Fruit fly (Drosophila melanogaster) whole organism, adult: Measurements from ENCODE around the gene GstZ1.

Experiments
- CG11617 ChIP-seq: fragments of 200-800 bp; sonication (Bioruptor generic); optimal IDR thresholded peaks from 2 replicates; lab custom pipeline; 2017; ENCODE audit warnings: mild to moderate bottlenecking, missing biosample characterization, missing genetic modification reagents, missing genetic modification characterization
- CG12768 ChIP-seq: fragments of 200-800 bp; sonication (Bioruptor generic); optimal IDR thresholded peaks from 2 replicates; lab custom pipeline; 2017; ENCODE audit warnings: missing biosample characterization, missing genetic modification characterization, mild to moderate bottlenecking, moderate library complexity, missing genetic modification reagents
- CG1620 ChIP-seq: fragments of 200-800 bp; sonication (Bioruptor generic); optimal IDR thresholded peaks from 2 replicates; lab custom pipeline; 2016; ENCODE audit warnings: missing biosample characterization, missing genetic modification characterization
- Clk ChIP-seq: fragments of 200-800 bp; sonication (Bioruptor generic); optimal IDR thresholded peaks from 2 replicates; lab custom pipeline; 2017; ENCODE audit warnings: missing biosample characterization, missing genetic modification characterization
- Crg-1 ChIP-seq: fragments of 200-800 bp; sonication (Bioruptor generic); optimal IDR thresholded peaks from 2 replicates; lab custom pipeline; 2016; ENCODE audit warnings: missing biosample characterization, missing genetic modification characterization
- tj ChIP-seq: fragments of 200-800 bp; sonication (Bioruptor generic); optimal IDR thresholded peaks from 3 replicates; lab custom pipeline; 2017; ENCODE audit warnings: missing biosample characterization, mild to moderate bottlenecking, missing genetic modification characterization, moderate library complexity
- toe ChIP-seq: fragments of 200-800 bp; sonication (Bioruptor generic); optimal IDR thresholded peaks from 2 replicates; lab custom pipeline; 2016; ENCODE audit warnings: missing biosample characterization, missing genetic modification characterization

- TF ChIP-seq CG1620 (GFP tag; lab: Kevin White, UChicago), result no peak
- no peak for TF ChIP-seq CG11617 (GFP tag; lab: Kevin White, UChicago)
- no peak for TF ChIP-seq tj (GFP tag; lab: Kevin White, UChicago)
- TF ChIP-seq CG12768 (GFP tag; lab: Kevin White, UChicago), result no peak
- no peak for TF ChIP-seq Clk (GFP tag; lab: Kevin White, UChicago)
- no peak for TF ChIP-seq Crg-1 (GFP tag; lab: Kevin White, UChicago)
- TF ChIP-seq toe (GFP tag; lab: Kevin White, UChicago), result no peak
These were observed 45.4 kb upstream of the GstZ1 start for dm6 chr3R:9501489-9502415.
